Worm (Caenorhabditis elegans) whole organism, L1 larva: ENCODE results near the gene srxa-15.

Source experiments
- fos-1 ChIP-seq: fragments of 150-350 bp; optimal IDR thresholded peaks from 2 replicates; lab custom pipeline; 2014; ENCODE audit warnings: missing biosample characterization, missing genetic modification characterization
- lin-14 ChIP-seq: fragments of 200-800 bp; sonication (Bioruptor generic); optimal IDR thresholded peaks from 2 replicates; lab custom pipeline; 2018; ENCODE audit warnings: mild to moderate bottlenecking, missing genetic modification characterization, moderate library complexity, missing compliant biosample characterization
- nhr-84 ChIP-seq: sonication (generic microtip); optimal IDR thresholded peaks from 2 replicates; lab custom pipeline; 2017; ENCODE audit warnings: missing biosample characterization, missing genetic modification characterization

ce11 chrV:20666905-20667304, 24.9 kb downstream of the srxa-15 start, which contains the start of gene mlt-11:
- TF ChIP-seq nhr-84 (tag; lab: Kevin White, UChicago) (no peak), lin-14 (GFP tag; lab: Kevin White, UChicago) (no peak), fos-1 (tag; lab: Kevin White, UChicago) (no peak)
